Fruit fly (Drosophila melanogaster): ENCODE results near the gene Spn28Da.
A peak's percentile ranks its signal among the peaks of the same experiment; 100 is the strongest.

Gene Spn28Da

dm6 chr2L:7925389-7925788 lies 36.5 kb upstream of the Spn28Da start (continued):
- TF ChIP-seq CG13123 (GFP tag; optimal IDR thresholded peaks at IDR 0.05) (peak; percentile 13), cg (GFP tag; optimal IDR thresholded peaks at IDR 0.05) (no peak), CG3847 (GFP tag; IDR thresholded peaks at IDR 0.05) (peak; percentile 83), Elba2 (GFP tag; optimal IDR thresholded peaks at IDR 0.05) (no peak), ind (GFP tag; optimal IDR thresholded peaks at IDR 0.05) (peak; percentile 87), dpn (GFP tag; optimal IDR thresholded peaks at IDR 0.05) (peak; percentile 84 to 85), BtbVII (GFP tag; optimal IDR thresholded peaks at IDR 0.05) (peak; percentile 88), emc (GFP tag; optimal IDR thresholded peaks at IDR 0.05) (peak; percentile 64), z (GFP tag; IDR thresholded peaks at IDR 0.05) (0 out of 3 replicates have a peak, but pooled peaks have one; percentile 52), CG18262 (tag; optimal IDR thresholded peaks at IDR 0.05) (peak; percentile 87), chn (GFP tag; optimal IDR thresholded peaks at IDR 0.05) (peak; percentile 77), ap (GFP tag; IDR thresholded peaks at IDR 0.05) (peak; percentile 87), fd64A (GFP tag; optimal IDR thresholded peaks at IDR 0.05) (peak; percentile 84), pros (GFP tag; optimal IDR thresholded peaks at IDR 0.05) (peak; percentile 25), Max (GFP tag; optimal IDR thresholded peaks at IDR 0.05) (peak; percentile 82), CG10431 (GFP tag; optimal IDR thresholded peaks at IDR 0.05) (peak; percentile 57), CG12299 (tag; optimal IDR thresholded peaks at IDR 0.05) (peak; percentile 85), CG11504 (tag; optimal IDR thresholded peaks at IDR 0.05) (peak; percentile 93), odd (GFP tag; optimal IDR thresholded peaks at IDR 0.05) (peak; percentile 85), hbn (GFP tag; IDR thresholded peaks at IDR 0.05; ENCODE audit: partially characterized antibody) (no peak), CG9727 (GFP tag; optimal IDR thresholded peaks at IDR 0.05) (peak; percentile 82), lbe (GFP tag; optimal IDR thresholded peaks at IDR 0.05) (peak; percentile 71), ATbp (GFP tag; optimal IDR thresholded peaks at IDR 0.05) (peak; percentile 87), knrl (GFP tag; IDR thresholded peaks at IDR 0.05; ENCODE audit: partially characterized antibody) (no peak), CG14965 (GFP tag; optimal IDR thresholded peaks at IDR 0.05; ENCODE audit: borderline replicate concordance) (peak; percentile 33), Nf-YC (tag; optimal IDR thresholded peaks at IDR 0.05) (peak; percentile 67), CG10565 (GFP tag; optimal IDR thresholded peaks at IDR 0.05) (peak; percentile 45), ERR (GFP tag; optimal IDR thresholded peaks at IDR 0.05) (peak; percentile 82), Hr3 (GFP tag; optimal IDR thresholded peaks at IDR 0.05) (peak; percentile 78), CG8478 (optimal IDR thresholded peaks at IDR 0.05) (no peak), Opbp (GFP tag; IDR thresholded peaks at IDR 0.05; ENCODE audit: partially characterized antibody) (no peak), CG6175 (GFP tag; IDR thresholded peaks at IDR 0.05) (peak; percentile 47; the same call in 1 of the 3 replicates), zf30C (GFP tag; optimal IDR thresholded peaks at IDR 0.05) (no peak), CG13894 (tag; optimal IDR thresholded peaks at IDR 0.05) (peak; percentile 87), CG30403 (GFP tag; optimal IDR thresholded peaks at IDR 0.05) (peak; percentile 85), ssp (GFP tag; IDR thresholded peaks at IDR 0.05) (peak; percentile 75), ranshi (GFP tag; IDR thresholded peaks at IDR 0.05) (peak; percentile 91), bsh (GFP tag; optimal IDR thresholded peaks at IDR 0.05) (peak; percentile 91 to 92), Poxn (GFP tag; IDR thresholded peaks at IDR 0.05) (peak; percentile 18; the same call in 1 of the 2 replicates), CG13775 (GFP tag; optimal IDR thresholded peaks at IDR 0.05) (peak; percentile 64), Lim3 (GFP tag; IDR thresholded peaks at IDR 0.05) (peak; percentile 44; the same call in 1 of the 2 replicates), CG2129 (GFP tag; IDR thresholded peaks at IDR 0.05; ENCODE audit: partially characterized antibody) (no peak), Ssrp (tag; optimal IDR thresholded peaks at IDR 0.05) (peak; percentile 81), btn (GFP tag; optimal IDR thresholded peaks at IDR 0.05) (peak; percentile 83), CG17328 (GFP tag; IDR thresholded peaks at IDR 0.05) (peak; percentile 92), kni (GFP tag; optimal IDR thresholded peaks at IDR 0.05) (peak; percentile 33), Hey (tag; optimal IDR thresholded peaks at IDR 0.05) (peak; percentile 54), Awh (GFP tag; IDR thresholded peaks at IDR 0.05) (peak; percentile 86), CG9797 (GFP tag; optimal IDR thresholded peaks at IDR 0.05) (no peak), CG16813 (GFP tag; IDR thresholded peaks at IDR 0.05; ENCODE audit: partially characterized antibody) (no peak)

All from whole organism, embryonic.